Worm (Caenorhabditis elegans) whole organism, L4/young adult: ENCODE results near the gene sdc-1.

Experiments
- W03F9.2 ChIP-seq: fragments of 150-350 bp; optimal IDR thresholded peaks from 2 replicates; lab custom pipeline; 2014; ENCODE audit warnings: missing biosample characterization, missing genetic modification characterization
- dao-5 ChIP-seq: sonication (generic microtip); optimal IDR thresholded peaks from 2 replicates; lab custom pipeline; 2016; ENCODE audit warnings: missing genotype, missing genetic modification characterization, moderate library complexity, missing compliant biosample characterization
- him-1 ChIP-seq: sonication (generic microtip); optimal IDR thresholded peaks from 2 replicates; lab custom pipeline; 2016; ENCODE audit warnings: missing genotype, missing genetic modification reagents, missing genetic modification characterization, missing compliant biosample characterization

The sdc-1 gene

DNA sequence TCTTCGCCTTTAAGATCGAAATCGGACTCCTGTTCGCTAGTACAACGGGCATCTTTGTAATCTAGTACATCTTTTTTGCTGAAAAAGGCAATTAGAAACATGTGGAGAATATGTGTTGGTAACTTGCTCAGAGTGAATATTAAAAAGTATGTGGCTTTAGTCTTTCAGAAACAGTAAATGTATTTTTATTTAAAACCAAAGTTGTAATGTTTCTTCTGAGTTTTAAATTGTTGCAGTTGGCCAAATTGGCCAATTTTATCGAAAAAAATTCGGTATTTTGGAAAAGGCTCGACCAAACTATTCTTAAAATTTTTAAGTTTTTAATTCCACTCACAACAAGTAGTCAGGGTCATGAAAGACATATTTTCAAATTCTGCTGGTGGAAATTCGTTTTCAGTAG is 7.5 kb downstream of the sdc-1 start, which contains the start of gene F52E10.2:
Gene F52E10.2, minus strand, starts transcription at position 101 of the 400 bp plus-strand sequence.
- TF ChIP-seq dao-5 (no peak), him-1 (tag; lab: Kevin White, UChicago) (no peak), W03F9.2 (tag; lab: Kevin White, UChicago) (no peak)

DNA sequence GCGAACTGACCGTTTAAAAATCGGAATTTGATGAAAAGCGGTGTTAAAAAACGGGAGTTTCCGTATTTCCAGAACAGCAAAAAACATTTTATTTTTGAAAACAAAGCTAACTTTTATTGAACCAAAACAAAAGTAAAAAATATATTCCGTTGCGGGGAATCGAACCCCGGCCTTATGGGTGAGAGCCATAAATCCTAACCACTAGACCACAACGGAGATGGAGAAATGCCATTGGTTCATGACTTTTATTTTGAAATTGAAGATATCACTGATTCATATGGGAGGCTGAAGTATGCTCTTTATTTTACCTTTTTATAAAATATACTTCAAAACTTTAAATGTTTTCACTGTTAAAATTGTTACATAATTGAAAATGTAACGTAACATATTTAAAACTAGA is 9.6 kb downstream of the sdc-1 start:
- no peak for TF ChIP-seq him-1 (tag; lab: Kevin White, UChicago)
- no peak for TF ChIP-seq W03F9.2 (tag; lab: Kevin White, UChicago)
- TF ChIP-seq dao-5 = no peak

DNA sequence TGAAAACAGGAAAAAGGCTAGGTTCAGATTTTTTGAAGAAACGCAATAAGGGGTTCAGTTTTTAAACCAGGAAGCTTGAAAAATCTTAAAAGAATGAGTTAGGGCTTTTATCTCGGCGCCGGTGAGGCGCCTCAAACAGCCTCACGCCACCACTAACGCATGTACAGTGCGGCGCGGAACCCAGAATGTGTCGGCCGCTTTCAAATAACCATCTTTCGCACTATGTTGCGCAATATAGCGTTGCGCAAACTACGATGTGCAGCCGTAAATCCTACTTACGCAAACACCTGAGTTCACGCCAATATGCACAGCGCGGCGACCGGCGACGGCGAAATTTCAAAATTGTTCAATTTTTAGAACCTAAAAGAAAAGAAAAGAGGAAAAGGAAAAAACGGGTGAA is 14.1 kb downstream of the sdc-1 start:
- no peak for TF ChIP-seq W03F9.2 (tag; lab: Kevin White, UChicago)
- no peak for TF ChIP-seq him-1 (tag; lab: Kevin White, UChicago)
- TF ChIP-seq dao-5 = no peak

DNA sequence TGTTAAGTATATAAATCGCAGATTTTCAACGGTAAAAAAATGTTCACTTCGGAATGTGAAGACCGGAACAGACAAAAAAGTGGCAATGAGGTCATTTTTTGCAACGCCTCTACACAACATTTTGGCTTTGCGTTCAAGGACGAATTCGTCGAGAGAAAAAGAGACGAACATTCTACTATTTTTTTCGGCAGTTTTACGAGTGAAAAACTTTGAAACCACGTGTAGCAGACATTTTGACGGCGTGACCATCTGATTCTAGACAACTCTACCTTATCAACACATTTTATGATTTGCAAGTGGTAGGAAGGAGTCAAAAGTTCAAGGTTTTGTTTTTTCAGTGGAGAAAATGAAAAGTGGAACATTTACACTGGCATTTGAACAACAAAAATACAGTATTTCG is 15.0 kb downstream of the sdc-1 start:
- TF ChIP-seq W03F9.2 (tag; lab: Kevin White, UChicago) (no peak), dao-5 (no peak), him-1 (tag; lab: Kevin White, UChicago) (no peak)

DNA sequence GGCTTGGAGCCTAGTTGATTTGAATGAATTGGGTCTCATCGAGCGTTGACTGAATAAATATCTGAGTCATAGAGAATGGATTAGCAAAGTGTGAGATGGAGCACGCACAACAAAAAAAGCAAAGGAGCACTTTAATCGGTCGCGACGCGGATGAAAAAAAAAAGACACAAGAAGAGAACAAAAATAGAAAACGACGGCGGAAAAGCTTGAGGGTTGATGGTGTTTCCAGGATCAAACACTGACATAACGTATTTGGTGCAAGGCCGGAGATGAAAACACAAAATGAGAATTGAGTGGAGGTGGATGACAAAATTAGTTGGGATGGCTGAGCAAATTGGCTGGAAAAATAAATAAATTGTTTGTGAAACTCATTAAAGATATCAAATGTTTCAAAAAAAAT is 17.4 kb downstream of the sdc-1 start, which contains the start of gene F52E10.4:
Gene F52E10.4, minus strand, starts transcription at position 101 of the 400 bp plus-strand sequence.
- TF ChIP-seq dao-5 (no peak), him-1 (tag; lab: Kevin White, UChicago) (no peak), W03F9.2 (tag; lab: Kevin White, UChicago) (no peak)

DNA sequence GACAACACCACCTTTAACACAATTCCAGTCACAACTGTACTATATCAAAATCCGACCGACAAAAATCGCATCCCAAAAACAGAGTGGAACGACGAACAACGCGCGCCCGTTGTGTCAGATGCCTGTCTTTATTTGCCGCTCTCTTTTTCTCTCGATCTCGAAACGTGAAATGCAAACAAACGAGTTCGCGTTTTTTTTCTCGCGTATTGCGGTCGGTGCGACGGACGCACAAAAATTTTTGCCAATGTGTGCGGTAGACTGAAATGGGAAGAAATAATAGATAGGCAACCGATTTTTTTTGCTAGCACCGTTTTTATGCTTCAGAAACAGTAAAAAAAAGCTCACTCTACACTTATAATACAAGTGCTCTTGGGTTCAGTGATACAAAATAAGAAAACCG is 21.6 kb downstream of the sdc-1 start:
- TF ChIP-seq dao-5 = no peak
- no peak for TF ChIP-seq him-1 (tag; lab: Kevin White, UChicago)
- TF ChIP-seq W03F9.2 (tag; lab: Kevin White, UChicago) = no peak

DNA sequence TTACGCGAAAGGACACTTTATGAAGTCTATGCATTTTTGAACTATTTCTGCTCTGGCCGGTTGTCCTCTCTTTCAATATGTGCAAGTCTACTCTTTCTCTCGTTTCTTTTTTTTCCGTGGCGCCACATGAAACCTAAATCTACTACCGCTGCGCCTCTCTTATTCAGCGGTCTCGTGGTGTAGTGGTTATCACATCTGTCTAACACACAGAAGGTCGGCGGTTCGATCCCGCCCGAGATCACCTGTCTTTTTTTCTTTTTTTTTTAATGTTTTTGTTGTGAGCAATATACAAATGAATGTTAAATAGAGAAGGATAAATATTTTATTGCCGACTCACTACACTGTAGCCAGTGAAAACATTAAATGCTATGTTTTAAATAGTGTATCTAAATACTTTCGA is 22.6 kb downstream of the sdc-1 start:
- TF ChIP-seq W03F9.2 (tag; lab: Kevin White, UChicago) = peak; percentile 37
- TF ChIP-seq dao-5 = peak; percentile 84
- peak; percentile 72 for TF ChIP-seq him-1 (tag; lab: Kevin White, UChicago)

DNA sequence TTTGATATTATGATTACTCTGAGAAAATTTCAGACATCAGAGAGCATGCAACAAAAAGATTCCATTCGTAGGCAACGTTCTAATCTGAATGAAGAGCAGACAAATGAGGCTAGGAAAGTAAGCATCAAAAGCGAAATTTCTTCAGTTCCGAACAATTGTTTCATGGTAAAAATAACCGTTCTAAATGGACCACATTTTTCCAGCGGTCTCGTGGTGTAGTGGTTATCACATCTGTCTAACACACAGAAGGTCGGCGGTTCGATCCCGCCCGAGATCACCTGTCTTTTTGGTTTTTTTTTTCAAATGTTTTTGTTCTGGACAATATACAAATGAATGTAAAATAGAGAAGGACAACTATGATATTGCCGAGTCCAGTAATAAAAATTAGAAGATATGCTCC is 24.3 kb downstream of the sdc-1 start, which contains the start of gene twk-21:
Gene twk-21, plus strand, starts transcription at position 34 of the 400 bp plus-strand sequence.
- TF ChIP-seq dao-5 = no peak
- TF ChIP-seq W03F9.2 (tag; lab: Kevin White, UChicago) = no peak
- TF ChIP-seq him-1 (tag; lab: Kevin White, UChicago) = no peak

DNA sequence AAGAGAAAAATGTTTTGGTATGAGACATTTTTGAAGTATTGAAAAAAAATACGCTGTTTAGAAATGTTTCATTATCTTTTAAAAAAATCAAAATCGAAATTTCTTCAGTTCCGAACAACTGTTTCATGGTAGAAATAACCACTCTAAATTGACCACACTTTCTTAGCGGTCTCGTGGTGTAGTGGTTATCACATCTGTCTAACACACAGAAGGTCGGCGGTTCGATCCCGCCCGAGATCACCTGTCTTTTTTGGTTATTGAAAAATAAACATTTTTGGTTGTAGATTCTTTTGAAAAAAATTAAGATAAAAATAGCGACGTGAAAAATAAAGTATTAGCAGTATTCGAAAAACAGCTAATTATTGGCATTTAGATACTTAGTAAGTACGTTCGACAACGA is 24.9 kb downstream of the sdc-1 start:
- no peak for TF ChIP-seq him-1 (tag; lab: Kevin White, UChicago)
- TF ChIP-seq W03F9.2 (tag; lab: Kevin White, UChicago) = no peak
- TF ChIP-seq dao-5 = no peak

DNA sequence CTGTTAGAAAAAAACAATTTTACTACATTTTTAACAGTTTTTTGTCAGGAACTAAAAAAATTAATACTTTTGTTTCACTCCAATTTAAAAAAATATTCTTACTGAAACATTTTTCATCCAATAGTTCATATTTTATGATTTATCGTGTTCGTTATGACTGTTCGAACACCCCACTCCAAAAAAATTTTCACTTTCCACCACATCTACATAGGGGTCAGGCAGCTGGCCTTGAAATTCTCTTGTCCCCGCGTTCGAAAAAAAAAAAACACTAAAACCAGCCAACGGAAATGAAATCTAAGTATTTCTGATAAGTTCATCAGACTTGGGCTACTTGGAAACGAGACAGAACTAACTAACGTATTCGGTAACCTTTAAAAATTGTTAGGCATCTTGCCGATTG is 30.6 kb downstream of the sdc-1 start, which contains the start of gene twk-22:
Gene twk-22, plus strand, starts transcription at position 301 of the 400 bp plus-strand sequence.
- TF ChIP-seq him-1 (tag; lab: Kevin White, UChicago) (no peak), dao-5 (no peak), W03F9.2 (tag; lab: Kevin White, UChicago) (no peak)

DNA sequence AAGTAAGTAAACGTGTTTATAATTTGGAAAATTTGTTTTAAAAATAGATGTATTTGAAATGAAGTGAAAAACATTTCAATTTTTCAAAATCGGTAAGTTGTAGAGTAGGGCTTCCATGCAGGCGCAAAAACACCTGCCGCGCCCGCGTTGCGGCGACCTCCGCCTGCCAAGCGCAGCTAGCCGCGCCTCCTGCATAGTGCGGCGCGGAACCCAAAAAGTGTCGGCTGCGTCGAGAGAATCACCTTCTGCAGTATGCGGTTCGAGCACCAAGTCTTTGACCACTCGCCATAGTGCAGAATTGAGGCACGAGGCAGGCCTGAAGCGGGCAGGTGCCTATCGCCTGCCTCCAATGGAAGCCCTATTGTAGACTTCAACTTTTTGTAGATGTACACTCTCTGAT is 34.1 kb downstream of the sdc-1 start:
- TF ChIP-seq him-1 (tag; lab: Kevin White, UChicago) (no peak), dao-5 (no peak), W03F9.2 (tag; lab: Kevin White, UChicago) (no peak)

DNA sequence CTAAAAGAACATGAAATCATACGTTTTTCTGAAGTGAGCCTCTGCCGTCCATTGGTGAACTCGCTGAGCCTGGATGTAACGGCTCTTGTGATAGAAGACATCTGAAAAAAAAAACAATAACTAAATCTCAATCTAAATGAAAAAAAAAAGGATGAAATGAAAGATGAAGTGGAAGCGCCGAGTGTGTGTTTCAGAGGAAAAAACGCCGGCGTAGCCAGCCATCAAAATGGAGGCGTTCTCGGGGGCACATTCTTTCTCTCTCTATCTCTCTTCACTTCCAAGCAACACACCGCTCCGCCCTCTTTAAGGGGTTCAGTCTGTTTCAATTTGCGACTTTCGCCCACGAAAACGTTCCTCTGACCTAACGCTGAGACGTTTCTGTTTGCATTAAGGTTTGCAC is 42.1 kb downstream of the sdc-1 start, which contains the start of gene T01B4.3:
Gene T01B4.3, minus strand, starts transcription at position 101 of the 400 bp plus-strand sequence.
- TF ChIP-seq W03F9.2 (tag; lab: Kevin White, UChicago) = no peak
- no peak for TF ChIP-seq dao-5
- TF ChIP-seq him-1 (tag; lab: Kevin White, UChicago) = no peak

DNA sequence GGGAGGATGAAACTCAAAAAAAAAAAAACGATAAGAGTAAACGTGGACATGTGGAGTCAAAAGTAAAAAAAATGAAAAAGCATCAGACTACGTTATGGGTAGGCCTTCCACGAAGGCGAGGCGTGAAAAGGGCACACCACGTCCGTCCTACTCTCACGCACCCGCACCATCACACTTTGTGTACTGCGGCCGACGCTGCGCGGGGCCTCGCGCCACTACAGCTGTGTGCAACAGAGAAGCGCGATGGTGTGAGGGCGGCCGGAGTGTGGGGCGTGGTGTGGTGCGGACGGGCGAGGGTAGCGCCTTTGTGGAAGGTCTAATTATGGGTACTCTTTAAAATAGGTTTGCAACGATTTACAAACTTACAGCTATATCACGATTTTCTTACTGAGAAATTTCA is 42.7 kb downstream of the sdc-1 start:
- TF ChIP-seq W03F9.2 (tag; lab: Kevin White, UChicago) = no peak
- TF ChIP-seq him-1 (tag; lab: Kevin White, UChicago) = no peak
- no peak for TF ChIP-seq dao-5

DNA sequence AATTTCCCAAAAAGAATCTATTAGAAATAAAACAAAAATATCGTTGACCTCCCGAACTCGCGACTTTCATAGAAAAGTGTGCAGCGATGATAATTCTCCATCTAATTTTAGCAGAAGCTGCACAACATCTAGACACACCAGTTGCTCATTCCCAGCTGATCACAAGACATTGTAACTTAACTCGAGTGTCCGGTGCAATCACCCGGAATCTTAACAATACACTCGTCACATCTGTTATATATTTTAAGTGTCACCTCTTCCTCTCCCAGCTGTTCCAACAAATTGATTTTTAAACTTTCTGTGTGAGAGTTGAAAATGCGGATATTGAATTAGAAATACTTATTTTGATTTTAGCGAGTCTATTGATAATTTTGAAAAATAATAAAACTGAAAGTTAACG is 45.8 kb downstream of the sdc-1 start:
- TF ChIP-seq W03F9.2 (tag; lab: Kevin White, UChicago) (no peak), dao-5 (no peak), him-1 (tag; lab: Kevin White, UChicago) (no peak)

DNA sequence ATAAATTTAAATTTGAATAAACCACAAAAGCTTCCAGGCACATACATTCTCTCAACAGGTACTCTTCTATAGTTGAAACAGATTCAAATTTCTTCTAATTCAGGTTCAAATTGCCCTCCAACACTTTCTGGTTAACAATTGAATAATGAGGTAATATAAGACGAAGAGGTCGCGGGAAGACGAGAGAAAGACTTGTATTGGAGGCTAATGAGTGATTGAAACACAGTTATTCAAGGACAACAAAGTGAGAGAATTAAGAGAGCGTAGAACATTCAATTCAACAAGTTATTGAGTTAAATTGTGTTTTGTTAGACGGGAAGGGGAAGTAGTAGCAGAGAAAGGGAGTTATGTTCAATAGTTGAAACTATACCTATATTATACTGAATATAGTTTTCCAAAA is 46.3 kb downstream of the sdc-1 start:
- TF ChIP-seq W03F9.2 (tag; lab: Kevin White, UChicago) (no peak), dao-5 (no peak), him-1 (tag; lab: Kevin White, UChicago) (no peak)
